Worm (Caenorhabditis elegans) whole organism, L2 larva: ENCODE data around the gene F48E8.4.

Source experiments
- mdl-1 ChIP-seq, 2 experiments: fragments of 150-350 bp in 1 of 2; sonication (generic microtip) in 1 of 2; optimal IDR thresholded peaks; 2 replicates each; lab custom pipeline; 2017; ENCODE audit warnings: missing biosample characterization in 2 of 2, missing genetic modification characterization in 2 of 2
- nhr-237 ChIP-seq: fragments of 150-350 bp; optimal IDR thresholded peaks from 2 replicates; lab custom pipeline; 2014; ENCODE audit warnings: missing biosample characterization, missing genetic modification characterization

DNA sequence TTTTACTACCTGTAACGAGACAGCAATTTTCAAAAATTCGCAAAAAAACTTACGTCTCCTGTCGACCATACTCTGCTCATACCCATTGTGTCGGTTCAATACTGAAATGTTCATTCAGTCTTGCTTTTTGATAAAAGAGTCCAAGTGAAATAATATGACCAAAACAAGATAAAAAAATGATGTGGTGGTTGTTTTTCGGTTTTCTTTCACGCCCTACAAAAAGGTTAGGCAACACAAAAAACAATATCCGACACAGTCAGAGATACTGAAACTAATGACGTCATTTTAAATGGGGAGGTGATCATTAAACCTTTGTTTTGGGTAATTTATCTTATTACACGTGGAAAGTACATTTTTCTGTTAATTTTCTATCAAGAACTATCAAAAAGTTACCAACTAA, 41.8 kb downstream of the F48E8.4 start, which contains the start of gene R02F2.8:
- TF ChIP-seq mdl-1 (tag; optimal IDR thresholded peaks at IDR 0.05; lab: Kevin White, UChicago) = no peak
- no peak for TF ChIP-seq nhr-237 (tag; lab: Kevin White, UChicago)
